Worm (Caenorhabditis elegans): Measurements from ENCODE around the gene phg-1.

DNA sequence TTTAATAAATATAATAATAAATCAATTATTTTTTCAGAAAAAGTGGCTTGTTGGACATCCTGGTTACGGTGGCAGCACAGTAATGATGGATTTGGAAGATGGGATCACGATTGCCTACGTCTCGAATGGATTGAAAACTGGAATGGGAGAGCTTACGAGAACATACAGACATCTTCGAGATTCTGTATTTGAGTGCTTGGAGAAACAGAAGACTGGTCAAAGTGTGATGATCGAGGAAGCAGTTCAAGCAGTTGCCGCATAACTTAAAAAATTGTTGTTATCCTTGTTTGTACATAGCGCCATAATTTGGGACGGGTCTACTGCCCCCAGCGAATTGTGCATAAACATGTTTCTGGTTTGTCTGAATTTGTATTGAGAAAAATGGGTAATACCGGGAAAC lies 39.0 kb upstream of the phg-1 start:
- TF ChIP-seq blmp-1 (tag; optimal IDR thresholded peaks at IDR 0.05) (no peak), skn-1 (tag; optimal IDR thresholded peaks at IDR 0.05) (no peak)

All from whole organism, L1 larva.